Worm (Caenorhabditis elegans): ENCODE results near the gene srg-32.
A peak's percentile ranks its signal among the peaks of the same experiment; 100 is the strongest.

srg-32 gene

DNA sequence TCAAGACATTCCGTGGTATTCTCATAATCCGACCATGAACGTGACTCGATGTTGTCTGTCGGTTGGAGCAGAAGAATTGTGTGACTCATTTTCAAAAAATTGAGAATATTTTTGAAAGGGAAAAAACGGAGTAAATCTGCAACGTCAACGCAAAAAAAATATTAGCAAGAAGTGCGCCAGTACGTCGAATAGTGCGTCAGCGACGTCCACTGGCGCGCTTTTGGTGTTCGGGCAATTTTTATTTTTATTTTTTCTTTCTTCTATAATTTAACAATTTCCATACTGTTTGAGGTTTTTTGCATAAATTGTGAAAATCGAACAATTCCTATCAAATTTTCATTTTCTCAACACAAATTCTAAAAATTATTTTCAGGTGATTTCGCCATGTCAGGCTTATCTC, 9.7 kb downstream of the srg-32 start, which contains the start of the genes erh-1 and lpd-9 (continued):
- TF ChIP-seq mbf-1 (tag; optimal IDR thresholded peaks at IDR 0.05) (no peak), nhr-23 (tag; optimal IDR thresholded peaks at IDR 0.05) (no peak), nhr-10 (tag; optimal IDR thresholded peaks at IDR 0.05) (peak; percentile 25), alr-1 (tag; optimal IDR thresholded peaks at IDR 0.05) (no peak), zag-1 (tag; optimal IDR thresholded peaks at IDR 0.05) (no peak)

DNA sequence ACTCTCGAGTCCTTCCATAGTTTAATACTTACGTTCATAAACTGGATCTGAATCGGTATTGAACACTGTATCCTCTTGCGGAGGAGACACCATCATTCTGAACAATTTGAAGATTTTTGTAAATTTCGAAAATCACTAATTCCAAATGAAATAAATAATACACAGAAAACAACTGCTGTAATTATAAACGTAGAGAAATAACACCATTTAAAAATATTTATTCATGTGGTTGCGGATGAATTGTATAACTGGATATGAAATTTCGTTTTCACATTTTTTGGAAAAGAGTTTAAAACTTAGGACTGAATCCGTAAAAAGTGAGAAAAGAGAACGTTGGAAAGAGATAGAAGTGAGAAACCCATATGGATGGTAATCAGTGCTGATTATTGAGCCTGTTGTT, 10.4 kb downstream of the srg-32 start, which contains the start of gene mics-1:
Gene mics-1 (minus strand): TSS at position 101 of the 400 bp plus-strand sequence.
- TF ChIP-seq mbf-1 (tag; optimal IDR thresholded peaks at IDR 0.05) (no peak), aly-2 (tag; optimal IDR thresholded peaks at IDR 0.05) (no peak), lsy-2 (tag; optimal IDR thresholded peaks at IDR 0.05) (no peak), mdl-1 (tag; optimal IDR thresholded peaks at IDR 0.05) (no peak), ceh-16 (tag; optimal IDR thresholded peaks at IDR 0.05) (no peak), nhr-237 (tag; optimal IDR thresholded peaks at IDR 0.05) (no peak), elt-3 (tag; optimal IDR thresholded peaks at IDR 0.05) (no peak), unc-62 (GFP tag; optimal IDR thresholded peaks at IDR 0.05) (no peak), C34F6.9 (tag; optimal IDR thresholded peaks at IDR 0.05) (no peak), R02D3.7 (tag; optimal IDR thresholded peaks at IDR 0.05) (no peak)

DNA sequence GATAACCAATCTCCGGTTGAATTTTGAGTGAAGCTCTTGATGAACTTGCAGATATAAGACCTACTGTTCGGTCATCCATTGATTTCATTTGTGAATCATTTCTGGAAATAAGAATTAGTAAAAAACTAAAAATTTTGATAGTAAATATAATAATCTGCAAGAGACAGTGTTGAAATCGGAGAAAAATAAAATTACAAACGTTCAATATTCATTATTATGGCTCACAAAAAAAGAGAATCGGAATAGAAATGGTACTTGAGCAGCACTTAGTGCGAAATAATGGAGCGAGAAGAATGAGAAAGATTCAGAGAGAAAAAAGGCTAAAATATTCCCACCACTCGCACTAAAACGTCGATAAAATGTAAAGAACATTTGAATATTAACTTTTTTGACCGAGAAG, 12.3 kb downstream of the srg-32 start, which contains the start of gene vps-54:
Gene vps-54 (minus strand): TSS at position 101 of the 400 bp plus-strand sequence.
- TF ChIP-seq nhr-77 (tag; optimal IDR thresholded peaks at IDR 0.05), result no peak

DNA sequence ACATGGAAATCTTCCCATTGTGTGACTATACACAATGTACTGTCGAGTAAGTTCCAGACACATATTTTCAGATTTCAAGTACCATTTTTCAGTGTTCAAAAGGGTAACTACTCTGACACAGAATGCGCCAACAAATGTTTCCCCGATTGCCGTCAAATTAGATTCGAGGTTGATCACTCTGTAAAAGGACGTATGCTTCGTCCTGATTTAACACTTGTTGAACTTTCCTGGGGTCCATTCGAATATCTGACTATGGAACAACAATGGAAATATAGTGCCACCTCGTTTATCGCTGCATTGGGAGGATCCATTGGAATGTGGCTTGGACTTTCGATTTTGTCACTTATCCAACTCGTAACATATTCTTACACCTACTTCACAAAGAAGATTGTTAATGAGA, 14.4 kb downstream of the srg-32 start:
- no peak for TF ChIP-seq nhr-21 (tag; optimal IDR thresholded peaks at IDR 0.05)
- TF ChIP-seq R02D3.7 (tag; optimal IDR thresholded peaks at IDR 0.05), result no peak
- TF ChIP-seq ceh-82 (tag; optimal IDR thresholded peaks at IDR 0.05), result no peak
- no peak for TF ChIP-seq nhr-77 (tag; optimal IDR thresholded peaks at IDR 0.05)

DNA sequence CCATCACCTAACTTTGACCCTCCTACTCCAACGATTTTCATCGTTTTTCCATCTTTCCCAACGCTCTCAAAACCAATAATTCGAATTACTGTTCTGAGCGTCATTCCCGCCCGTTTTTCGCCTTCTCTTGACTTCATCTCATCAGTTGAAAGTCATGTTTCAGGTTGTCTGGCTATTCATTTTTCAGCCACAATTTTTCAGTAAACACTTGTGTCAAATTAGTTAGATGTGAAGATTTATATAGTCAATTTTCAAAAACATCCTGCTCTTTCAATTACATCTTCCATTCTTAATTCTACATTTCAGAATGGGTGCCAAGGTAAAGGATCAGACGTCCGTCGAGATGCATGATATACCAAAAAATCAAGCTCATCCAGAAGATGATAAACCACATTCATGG, 16.0 kb downstream of the srg-32 start, which contains the start of gene del-6:
Gene del-6 (plus strand): TSS at position 301 of the 400 bp plus-strand sequence.
- no peak for TF ChIP-seq C34F6.9 (tag; optimal IDR thresholded peaks at IDR 0.05)
- TF ChIP-seq ztf-11 (tag; optimal IDR thresholded peaks at IDR 0.05), result no peak
- no peak for TF ChIP-seq elt-1 (tag; optimal IDR thresholded peaks at IDR 0.05)
- no peak for TF ChIP-seq aly-2 (tag; optimal IDR thresholded peaks at IDR 0.05)
- no peak for TF ChIP-seq nhr-21 (tag; optimal IDR thresholded peaks at IDR 0.05)
- TF ChIP-seq nhr-77 (tag; optimal IDR thresholded peaks at IDR 0.05), result no peak
- TF ChIP-seq Y55F3AM.14 (GFP tag; optimal IDR thresholded peaks at IDR 0.05), result no peak
- TF ChIP-seq elt-3 (tag; optimal IDR thresholded peaks at IDR 0.05), result no peak
- no peak for TF ChIP-seq mab-5 (tag; optimal IDR thresholded peaks at IDR 0.05)
- no peak for TF ChIP-seq ZK546.5 (tag; optimal IDR thresholded peaks at IDR 0.05)

DNA sequence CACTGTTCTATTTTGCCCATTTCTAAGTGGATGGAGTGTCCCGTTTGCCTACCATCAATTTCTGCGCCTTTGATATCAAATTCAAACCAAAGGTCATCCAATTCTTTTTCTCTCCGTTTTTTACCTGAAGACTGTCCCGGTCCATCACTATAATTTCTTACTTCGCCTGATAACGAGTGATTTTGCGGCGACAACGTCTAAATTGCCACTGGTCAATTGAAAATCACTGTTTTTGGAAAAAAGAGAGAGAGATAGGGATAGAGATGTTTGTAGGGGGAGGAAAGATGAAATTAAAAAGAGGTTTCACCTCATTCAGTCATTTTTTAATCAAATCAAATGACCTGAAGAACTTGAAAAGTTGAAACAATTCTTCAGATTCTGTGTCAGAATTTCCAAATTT, 17.1 kb downstream of the srg-32 start:
- TF ChIP-seq nhr-10 (tag; optimal IDR thresholded peaks at IDR 0.05) (no peak), gmeb-1 (tag; optimal IDR thresholded peaks at IDR 0.05) (no peak), blmp-1 (tag; optimal IDR thresholded peaks at IDR 0.05; ENCODE audit: insufficient read depth) (no peak), sma-3 (GFP tag; optimal IDR thresholded peaks at IDR 0.05) (peak; percentile 21)

DNA sequence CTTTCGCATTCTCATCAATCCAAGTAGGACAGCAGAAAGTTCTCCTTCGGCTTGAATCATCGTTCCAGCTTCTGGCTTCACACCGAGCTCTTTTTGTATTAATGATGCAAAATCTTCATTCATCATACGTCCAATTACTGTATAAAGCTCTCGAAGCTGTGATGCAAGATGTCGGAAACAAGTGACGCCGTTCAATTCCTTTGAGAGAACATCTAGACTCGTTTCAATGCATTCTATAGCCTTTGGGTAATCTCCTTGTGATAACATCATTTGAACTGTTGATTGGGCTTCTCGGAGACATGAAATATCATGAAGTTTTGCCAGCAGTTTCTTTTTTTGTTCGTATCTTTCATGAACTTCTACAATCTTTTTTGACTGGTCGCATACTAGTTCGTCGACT, 20.1 kb downstream of the srg-32 start:
- TF ChIP-seq mab-5 (tag; optimal IDR thresholded peaks at IDR 0.05), result no peak
- no peak for TF ChIP-seq unc-55 (GFP tag; optimal IDR thresholded peaks at IDR 0.05)
- no peak for TF ChIP-seq ztf-4 (tag; optimal IDR thresholded peaks at IDR 0.05)
- no peak for TF ChIP-seq elt-3 (tag; optimal IDR thresholded peaks at IDR 0.05)
- TF ChIP-seq aly-2 (tag; optimal IDR thresholded peaks at IDR 0.05), result no peak
- TF ChIP-seq snpc-4 (tag; optimal IDR thresholded peaks at IDR 0.05), result no peak
- no peak for TF ChIP-seq R02D3.7 (tag; optimal IDR thresholded peaks at IDR 0.05)
- TF ChIP-seq lsy-2 (tag; optimal IDR thresholded peaks at IDR 0.05), result no peak
- no peak for TF ChIP-seq fos-1 (tag; optimal IDR thresholded peaks at IDR 0.05)
- TF ChIP-seq lin-39 (tag; optimal IDR thresholded peaks at IDR 0.05), result no peak
- TF ChIP-seq nhr-237 (tag; optimal IDR thresholded peaks at IDR 0.05), result no peak

All from whole organism, L2 larva.